Fruit fly (Drosophila melanogaster): ENCODE data around the gene CG15170.

- TF ChIP-seq pad (GFP tag; optimal IDR thresholded peaks at IDR 0.05) (peak; percentile 79), CG7045 (GFP tag; optimal IDR thresholded peaks at IDR 0.05) (peak; percentile 78), CG5204 (GFP tag; optimal IDR thresholded peaks at IDR 0.05) (peak; percentile 57), bab1 (GFP tag; optimal IDR thresholded peaks at IDR 0.05) (peak; percentile 94)
Observed at dm6 chr2L:19009130-19009529, 19.1 kb upstream of the CG15170 start, which contains the start of gene RpL30.

Data from whole organism, adult.